Worm (Caenorhabditis elegans) whole organism, L4/young adult: ENCODE measurements around the gene spat-1.

Experiments used
- W03F9.2 ChIP-seq: fragments of 150-350 bp; optimal IDR thresholded peaks from 2 replicates; lab custom pipeline; 2014; ENCODE audit warnings: missing biosample characterization, missing genetic modification characterization
- dao-5 ChIP-seq: sonication (generic microtip); optimal IDR thresholded peaks from 2 replicates; lab custom pipeline; 2016; ENCODE audit warnings: missing genotype, missing genetic modification characterization, moderate library complexity, missing compliant biosample characterization
- him-1 ChIP-seq: sonication (generic microtip); optimal IDR thresholded peaks from 2 replicates; lab custom pipeline; 2016; ENCODE audit warnings: missing genotype, missing genetic modification reagents, missing genetic modification characterization, missing compliant biosample characterization

ce11 chrII:14500122-14500521 is 28.4 kb upstream of the spat-1 start, which contains the start of gene K10H10.4:
- TF ChIP-seq W03F9.2, result no peak
- no peak for TF ChIP-seq him-1 (tag; lab: Kevin White, UChicago)
- no peak for TF ChIP-seq dao-5
